Worm (Caenorhabditis elegans) whole organism, young adult: Measurements from ENCODE around the gene K07D4.5.

Experiments
- F52B5.7 ChIP-seq: sonication (generic microtip); optimal IDR thresholded peaks from 2 replicates; lab custom pipeline; 2016; ENCODE audit warnings: mild to moderate bottlenecking, missing genetic modification characterization, missing compliant biosample characterization
- egrh-3 ChIP-seq: fragments of 200-800 bp; sonication (Bioruptor generic); IDR thresholded peaks from 2 replicates; pipeline ENCODE4 v1.3.6; 2022; ENCODE audit warnings: missing genetic modification reagents, missing genetic modification characterization, missing compliant biosample characterization
- madf-8 ChIP-seq: fragments of 200-800 bp; sonication (Bioruptor generic); conservative IDR thresholded peaks from 2 replicates; pipeline ENCODE4 v1.3.6; 2022; ENCODE audit warnings: missing genetic modification reagents, missing genetic modification characterization, missing compliant biosample characterization
- mxl-1 ChIP-seq: sonication (generic microtip); optimal IDR thresholded peaks from 2 replicates; lab custom pipeline; 2016; ENCODE audit warnings: missing genetic modification characterization, missing compliant biosample characterization

- TF ChIP-seq mxl-1 (tag; lab: Kevin White, UChicago), result no peak
- no peak for TF ChIP-seq egrh-3 (GFP tag; lab: Robert Waterston, UW)
- TF ChIP-seq F52B5.7 (tag; lab: Kevin White, UChicago), result no peak
- TF ChIP-seq madf-8, result no peak
Observed at ce11 chrII:3996005-3996404, 29.4 kb downstream of the K07D4.5 start, which contains the start of gene clc-22.
